Worm (Caenorhabditis elegans): ENCODE measurements around the gene F46B6.12.

DNA sequence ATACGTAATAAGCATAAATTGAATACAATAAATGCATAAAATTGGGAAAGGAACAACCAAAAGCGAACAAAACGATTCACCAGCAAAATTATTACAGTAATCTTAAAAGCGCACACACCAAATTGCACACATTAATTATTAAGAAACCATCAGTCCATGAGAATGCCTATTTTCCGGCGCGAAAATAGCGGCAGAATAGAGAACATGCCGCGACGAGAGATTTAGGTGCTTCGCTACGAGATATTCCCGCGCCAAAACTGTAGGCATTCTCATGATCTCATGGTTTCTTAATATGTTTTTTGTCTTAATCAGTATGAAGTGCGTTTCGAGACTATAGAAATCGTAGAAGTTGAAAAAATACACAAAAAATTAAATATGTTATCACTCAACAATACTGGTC is 8.6 kb upstream of the F46B6.12 start:
- TF ChIP-seq unc-62 (GFP tag; optimal IDR thresholded peaks at IDR 0.05 in 1 of 2) (no peak), unc-62 (tag; optimal IDR thresholded peaks at IDR 0.05) (no peak), ceh-20 (GFP tag; IDR thresholded peaks at IDR 0.05) (no peak), ceh-32 (tag; optimal IDR thresholded peaks at IDR 0.05; ENCODE audit: poor library complexity) (no peak), R02D3.7 (tag; optimal IDR thresholded peaks at IDR 0.05) (no peak), lin-15B (tag; optimal IDR thresholded peaks at IDR 0.05) (no peak), lir-3 (tag; optimal IDR thresholded peaks at IDR 0.05) (no peak), nhr-25 (tag; optimal IDR thresholded peaks at IDR 0.05; ENCODE audit: borderline replicate concordance, insufficient read depth) (no peak), skn-1 (tag; optimal IDR thresholded peaks at IDR 0.05) (no peak), ces-1 (GFP tag; optimal IDR thresholded peaks at IDR 0.05) (no peak), nhr-48 (tag; optimal IDR thresholded peaks at IDR 0.05) (no peak)
